Fruit fly (Drosophila melanogaster) whole organism, pupa: ENCODE measurements around the gene esg.

Experiments used
- CG13204 ChIP-seq: fragments of 200-800 bp; sonication (Bioruptor generic); optimal IDR thresholded peaks from 2 replicates; lab custom pipeline; 2018; ENCODE audit warnings: missing biosample characterization, mild to moderate bottlenecking, missing genetic modification characterization, moderate library complexity
- CG17806 ChIP-seq: fragments of 200-800 bp; sonication (Bioruptor generic); optimal IDR thresholded peaks from 2 replicates; lab custom pipeline; 2018; ENCODE audit warnings: missing biosample characterization, mild to moderate bottlenecking, missing genetic modification characterization, moderate library complexity
- CG34367 ChIP-seq: fragments of 200-800 bp; sonication (Bioruptor generic); optimal IDR thresholded peaks from 2 replicates; lab custom pipeline; 2018; ENCODE audit warnings: missing biosample characterization, mild to moderate bottlenecking, missing genetic modification characterization
- EcR ChIP-seq: fragments of 200-800 bp; sonication (Bioruptor generic); optimal IDR thresholded peaks from 3 replicates; lab custom pipeline; 2019; ENCODE audit warnings: missing biosample characterization, missing genetic modification characterization, mild to moderate bottlenecking, moderate library complexity, missing genetic modification reagents

DNA sequence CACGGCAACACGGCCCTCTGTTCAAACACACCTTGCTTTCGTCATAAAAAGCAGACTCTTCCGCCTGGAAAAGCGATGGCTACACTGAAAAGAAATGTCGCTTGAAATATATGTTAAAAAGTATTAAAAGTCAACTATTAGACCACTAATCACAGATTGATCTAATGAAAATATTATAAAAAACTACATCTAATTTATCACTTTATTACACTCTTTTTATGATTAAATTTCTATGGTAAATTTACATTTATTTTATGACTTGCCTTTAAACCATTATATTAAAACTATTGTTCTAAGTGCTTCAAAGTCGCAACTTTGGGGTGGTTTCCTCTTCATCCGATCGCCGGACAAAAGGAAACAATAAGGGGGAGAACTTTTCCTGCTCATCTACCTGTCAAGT is 17.3 kb upstream of the esg start:
- TF ChIP-seq CG13204 (GFP tag; lab: Kevin White, UChicago) = no peak
- no peak for TF ChIP-seq CG17806 (tag; lab: Kevin White, UChicago)
- TF ChIP-seq CG34367 (tag; lab: Kevin White, UChicago) = no peak
- no peak for TF ChIP-seq EcR
